Fruit fly (Drosophila melanogaster): ENCODE measurements around the gene CG15891.
A peak's percentile ranks its signal among the peaks of the same experiment; 100 is the strongest.

CG15891 gene

dm6 chrX:6291083-6291699 is 4.0 kb downstream of the CG15891 start, which contains the start of the genes Rpt4 and mldr:
Gene Rpt4, minus strand, starts transcription at chrX:6291245.
Gene mldr, plus strand, starts transcription at chrX:6291303.
- TF ChIP-seq EcR (GFP tag; optimal IDR thresholded peaks at IDR 0.05), result no peak

dm6 chrX:6287842-6288241 is 7.3 kb downstream of the CG15891 start, which contains the start of the genes Top3beta and wuho:
Gene Top3beta, minus strand, starts transcription at chrX:6287990.
Gene wuho, plus strand, starts transcription at chrX:6288100.
- TF ChIP-seq EcR (GFP tag; optimal IDR thresholded peaks at IDR 0.05) (no peak), CG8478 (optimal IDR thresholded peaks at IDR 0.05) (no peak), usp (GFP tag; optimal IDR thresholded peaks at IDR 0.05) (no peak), psq (optimal IDR thresholded peaks at IDR 0.05) (no peak), Dll (optimal IDR thresholded peaks at IDR 0.05) (no peak), pan (optimal IDR thresholded peaks at IDR 0.05) (no peak)

- TF ChIP-seq pan (optimal IDR thresholded peaks at IDR 0.05), result no peak
- TF ChIP-seq CG8478 (optimal IDR thresholded peaks at IDR 0.05), result no peak
- TF ChIP-seq usp (GFP tag; optimal IDR thresholded peaks at IDR 0.05), result no peak
- TF ChIP-seq psq (optimal IDR thresholded peaks at IDR 0.05), result no peak
- no peak for TF ChIP-seq EcR (GFP tag; optimal IDR thresholded peaks at IDR 0.05)
- no peak for TF ChIP-seq Dll (optimal IDR thresholded peaks at IDR 0.05)
Measured at dm6 chrX:6283470-6283869, 11.7 kb downstream of the CG15891 start, which contains the start of gene CG11700. Gene CG11700, minus strand, starts transcription at chrX:6283575.

dm6 chrX:6279629-6280073 is 15.5 kb downstream of the CG15891 start, which contains the start of gene Ubi-p5E:
Gene Ubi-p5E, minus strand, starts transcription at chrX:6279647.
- TF ChIP-seq CG8478 (optimal IDR thresholded peaks at IDR 0.05) (no peak), EcR (GFP tag; optimal IDR thresholded peaks at IDR 0.05) (no peak), pan (optimal IDR thresholded peaks at IDR 0.05) (no peak), psq (optimal IDR thresholded peaks at IDR 0.05) (no peak), usp (GFP tag; optimal IDR thresholded peaks at IDR 0.05) (no peak), Dll (optimal IDR thresholded peaks at IDR 0.05) (no peak)

- TF ChIP-seq CG8478 (optimal IDR thresholded peaks at IDR 0.05), result peak; percentile 69
- no peak for TF ChIP-seq pan (optimal IDR thresholded peaks at IDR 0.05)
Measured at dm6 chrX:6278879-6279628, 16.1 kb downstream of the CG15891 start.

dm6 chrX:6276590-6276989 is 18.6 kb downstream of the CG15891 start, which contains the start of gene CG3566:
Gene CG3566, minus strand, starts transcription at chrX:6276724.
- no peak for TF ChIP-seq EcR (GFP tag; optimal IDR thresholded peaks at IDR 0.05)
- no peak for TF ChIP-seq pan (optimal IDR thresholded peaks at IDR 0.05)
- TF ChIP-seq Dll (optimal IDR thresholded peaks at IDR 0.05), result no peak
- no peak for TF ChIP-seq usp (GFP tag; optimal IDR thresholded peaks at IDR 0.05)

- TF ChIP-seq CG8478 (optimal IDR thresholded peaks at IDR 0.05) (no peak), pan (optimal IDR thresholded peaks at IDR 0.05) (no peak), EcR (GFP tag; optimal IDR thresholded peaks at IDR 0.05) (no peak), psq (optimal IDR thresholded peaks at IDR 0.05) (no peak), usp (GFP tag; optimal IDR thresholded peaks at IDR 0.05) (no peak), Dll (optimal IDR thresholded peaks at IDR 0.05) (no peak)
Measured at dm6 chrX:6267745-6268582, 27.2 kb downstream of the CG15891 start, which contains the start of gene Spt6. Gene Spt6, plus strand, starts transcription at chrX:6267797.

dm6 chrX:6267187-6267711 is 27.9 kb downstream of the CG15891 start, which contains the start of gene schlank:
Gene schlank, minus strand, starts transcription at chrX:6267228.
- TF ChIP-seq Dll (optimal IDR thresholded peaks at IDR 0.05), result no peak
- no peak for TF ChIP-seq usp (GFP tag; optimal IDR thresholded peaks at IDR 0.05)
- TF ChIP-seq EcR (GFP tag; optimal IDR thresholded peaks at IDR 0.05), result no peak
- no peak for TF ChIP-seq pan (optimal IDR thresholded peaks at IDR 0.05)
- no peak for TF ChIP-seq psq (optimal IDR thresholded peaks at IDR 0.05)
- no peak for TF ChIP-seq CG8478 (optimal IDR thresholded peaks at IDR 0.05)

- no peak for TF ChIP-seq usp (GFP tag; optimal IDR thresholded peaks at IDR 0.05)
- no peak for TF ChIP-seq psq (optimal IDR thresholded peaks at IDR 0.05)
- TF ChIP-seq EcR (GFP tag; optimal IDR thresholded peaks at IDR 0.05), result no peak
- no peak for TF ChIP-seq Dll (optimal IDR thresholded peaks at IDR 0.05)
- no peak for TF ChIP-seq pan (optimal IDR thresholded peaks at IDR 0.05)
- TF ChIP-seq CG8478 (optimal IDR thresholded peaks at IDR 0.05), result no peak
Measured at dm6 chrX:6266092-6266491, 29.1 kb downstream of the CG15891 start.

- TF ChIP-seq EcR (GFP tag; optimal IDR thresholded peaks at IDR 0.05), result no peak
- no peak for TF ChIP-seq pan (optimal IDR thresholded peaks at IDR 0.05)
- TF ChIP-seq CG8478 (optimal IDR thresholded peaks at IDR 0.05), result no peak
- TF ChIP-seq usp (GFP tag; optimal IDR thresholded peaks at IDR 0.05), result no peak
- TF ChIP-seq psq (optimal IDR thresholded peaks at IDR 0.05), result no peak
- TF ChIP-seq Dll (optimal IDR thresholded peaks at IDR 0.05), result no peak
Measured at dm6 chrX:6265456-6265877, 29.7 kb downstream of the CG15891 start.

- no peak for TF ChIP-seq Dll (optimal IDR thresholded peaks at IDR 0.05)
- TF ChIP-seq CG8478 (optimal IDR thresholded peaks at IDR 0.05), result no peak
- TF ChIP-seq pan (optimal IDR thresholded peaks at IDR 0.05), result no peak
- no peak for TF ChIP-seq psq (optimal IDR thresholded peaks at IDR 0.05)
- TF ChIP-seq usp (GFP tag; optimal IDR thresholded peaks at IDR 0.05), result no peak
- TF ChIP-seq EcR (GFP tag; optimal IDR thresholded peaks at IDR 0.05), result no peak
Measured at dm6 chrX:6264456-6264855, 30.7 kb downstream of the CG15891 start.
